Fruit fly (Drosophila melanogaster) whole organism, embryonic: ENCODE data around the gene CG3104.

Experiments
- Bteb2 ChIP-seq: fragments of 200-800 bp; sonication (Bioruptor generic); optimal IDR thresholded peaks from 2 replicates; lab custom pipeline; 2016; ENCODE audit warnings: missing biosample characterization, missing genetic modification characterization
- CG10366 ChIP-seq: fragments of 200-800 bp; sonication (Bioruptor generic); IDR thresholded peaks from 2 replicates; pipeline ENCODE4 v1.3.6; 2022; ENCODE audit warnings: missing biosample characterization, missing genetic modification characterization
- CG11695 ChIP-seq: fragments of 200-800 bp; sonication (Bioruptor generic); IDR thresholded peaks from 3 replicates; pipeline ENCODE4 v1.3.6; 2022; ENCODE audit warnings: missing biosample characterization, missing genetic modification characterization
- CG11696 ChIP-seq: fragments of 200-800 bp; sonication (Bioruptor generic); IDR thresholded peaks from 2 replicates; pipeline ENCODE4 v1.3.6; 2022; ENCODE audit warnings: missing biosample characterization, missing genetic modification characterization
- CG12659 ChIP-seq: fragments of 200-800 bp; sonication (Bioruptor generic); optimal IDR thresholded peaks from 3 replicates; lab custom pipeline; 2017; ENCODE audit warnings: mild to moderate bottlenecking, missing biosample characterization, missing genetic modification reagents, missing genetic modification characterization
- CG12769 ChIP-seq: fragments of 200-800 bp; sonication (Bioruptor generic); optimal IDR thresholded peaks from 2 replicates; lab custom pipeline; 2019; ENCODE audit warnings: missing biosample characterization, mild to moderate bottlenecking, missing genetic modification characterization, moderate library complexity
- CG13775 ChIP-seq: fragments of 200-800 bp; sonication (Bioruptor generic); optimal IDR thresholded peaks from 3 replicates; lab custom pipeline; 2017; ENCODE audit warnings: missing biosample characterization, mild to moderate bottlenecking, missing genetic modification characterization
- CG15601 ChIP-seq: fragments of 200-800 bp; sonication (Bioruptor generic); optimal IDR thresholded peaks from 3 replicates; lab custom pipeline; 2019; ENCODE audit warnings: missing biosample characterization, mild to moderate bottlenecking, missing genetic modification characterization, moderate library complexity
- CG17612 ChIP-seq: fragments of 200-800 bp; sonication (Bioruptor generic); IDR thresholded peaks from 2 replicates; pipeline ENCODE4 v1.3.6; 2022; ENCODE audit warnings: missing biosample characterization, missing genetic modification characterization
- CG18476 ChIP-seq: fragments of 200-800 bp; sonication (Bioruptor generic); optimal IDR thresholded peaks from 2 replicates; lab custom pipeline; 2016; ENCODE audit warnings: missing biosample characterization, mild to moderate bottlenecking, missing genetic modification characterization
- CG18764 ChIP-seq: fragments of 200-800 bp; sonication (Bioruptor generic); optimal IDR thresholded peaks from 3 replicates; lab custom pipeline; 2016; ENCODE audit warnings: missing biosample characterization, missing genetic modification characterization
- CG2116 ChIP-seq: fragments of 200-800 bp; sonication (Bioruptor generic); optimal IDR thresholded peaks from 3 replicates; lab custom pipeline; 2018; ENCODE audit warnings: missing biosample characterization, mild to moderate bottlenecking, missing genetic modification characterization
- CG2875 ChIP-seq: fragments of 200-800 bp; sonication (Bioruptor generic); optimal IDR thresholded peaks from 2 replicates; lab custom pipeline; 2017; ENCODE audit warnings: missing biosample characterization, mild to moderate bottlenecking, missing genetic modification characterization, missing genetic modification reagents
- CG32767 ChIP-seq: fragments of 200-800 bp; sonication (Bioruptor generic); IDR thresholded peaks from 2 replicates; pipeline ENCODE4 v1.3.6; 2022; ENCODE audit warnings: missing biosample characterization, missing genetic modification characterization
- CG32772 ChIP-seq: fragments of 200-800 bp; sonication (Bioruptor generic); IDR thresholded peaks from 2 replicates; pipeline ENCODE4 v1.3.6; 2022; ENCODE audit warnings: missing biosample characterization, missing genetic modification characterization
- CG3726 ChIP-seq: fragments of 200-800 bp; sonication (Bioruptor generic); IDR thresholded peaks from 3 replicates; pipeline ENCODE4, ENCODE4 v1.3.6; 2022; ENCODE audit warnings: missing biosample characterization, missing genetic modification characterization
- CG4730 ChIP-seq: fragments of 200-800 bp; sonication (Bioruptor generic); IDR thresholded peaks from 2 replicates; pipeline ENCODE4 v1.3.6; 2022; ENCODE audit warnings: missing biosample characterization, missing genetic modification characterization
- CG6272 ChIP-seq: fragments of 200-800 bp; sonication (Bioruptor generic); IDR thresholded peaks from 2 replicates; pipeline ENCODE4 v1.3.6; 2022; ENCODE audit warnings: missing biosample characterization, missing genetic modification characterization
- CG8290 ChIP-seq, 3 experiments: fragments of 200-800 bp; sonication (Bioruptor generic); optimal IDR thresholded peaks; 2 replicates each; lab custom pipeline; 2016 to 2019; ENCODE audit warnings: missing biosample characterization in 3 of 3, missing genetic modification characterization in 3 of 3, mild to moderate bottlenecking in 2 of 3, moderate library complexity in 1 of 3
- CG9817 ChIP-seq: fragments of 200-800 bp; sonication (Bioruptor generic); optimal IDR thresholded peaks from 2 replicates; lab custom pipeline; 2018; ENCODE audit warnings: missing biosample characterization, mild to moderate bottlenecking, missing genetic modification characterization, moderate library complexity
- ERR ChIP-seq: fragments of 200-800 bp; sonication (Bioruptor generic); optimal IDR thresholded peaks from 2 replicates; lab custom pipeline; 2016; ENCODE audit warnings: missing biosample characterization, missing genetic modification characterization
- Elba2 ChIP-seq: fragments of 200-800 bp; sonication (Bioruptor generic); optimal IDR thresholded peaks from 3 replicates; lab custom pipeline; 2016; ENCODE audit warnings: missing biosample characterization, missing genetic modification characterization
- Gug ChIP-seq: fragments of 200-800 bp; sonication (Bioruptor generic); IDR thresholded peaks from 4 replicates; pipeline ENCODE4 v1.3.6; 2022; ENCODE audit warnings: missing biosample characterization, missing genetic modification characterization
- HLH4C ChIP-seq: fragments of 200-800 bp; sonication (Bioruptor generic); IDR thresholded peaks from 3 replicates; pipeline ENCODE4 v1.3.6; 2022; ENCODE audit warnings: missing biosample characterization, missing genetic modification characterization; ENCODE audit not compliant: partially characterized antibody
- HLH54F ChIP-seq: fragments of 200-800 bp; sonication (Bioruptor generic); optimal IDR thresholded peaks from 3 replicates; lab custom pipeline; 2016; ENCODE audit warnings: missing biosample characterization, missing genetic modification characterization
- HmgD ChIP-seq: fragments of 200-800 bp; sonication (Bioruptor generic); optimal IDR thresholded peaks from 3 replicates; lab custom pipeline; 2016; ENCODE audit warnings: missing biosample characterization, missing genetic modification characterization
- Jarid2 ChIP-seq: fragments of 200-800 bp; sonication (Bioruptor generic); optimal IDR thresholded peaks from 3 replicates; lab custom pipeline; 2017; ENCODE audit warnings: mild to moderate bottlenecking, missing biosample characterization, missing genetic modification reagents, missing genetic modification characterization
- Kr ChIP-seq: fragments of 200-800 bp; sonication (Bioruptor generic); optimal IDR thresholded peaks from 2 replicates; lab custom pipeline; 2017; ENCODE audit warnings: missing biosample characterization, mild to moderate bottlenecking, missing genetic modification characterization
- MESR4 ChIP-seq: fragments of 200-800 bp; sonication (Bioruptor generic); optimal IDR thresholded peaks from 2 replicates; lab custom pipeline; 2018; ENCODE audit warnings: missing biosample characterization, mild to moderate bottlenecking, missing genetic modification characterization, moderate library complexity
- Meics ChIP-seq: fragments of 200-800 bp; sonication (Bioruptor generic); optimal IDR thresholded peaks from 2 replicates; lab custom pipeline; 2017; ENCODE audit warnings: missing biosample characterization, mild to moderate bottlenecking, missing genetic modification characterization
- NfI ChIP-seq: fragments of 200-800 bp; sonication (Bioruptor generic); optimal IDR thresholded peaks from 3 replicates; lab custom pipeline; 2018; ENCODE audit warnings: missing biosample characterization, mild to moderate bottlenecking, missing genetic modification characterization, moderate library complexity
- Sry-β ChIP-seq: fragments of 200-800 bp; sonication (Bioruptor generic); optimal IDR thresholded peaks from 2 replicates; lab custom pipeline; 2018; ENCODE audit warnings: missing biosample characterization, mild to moderate bottlenecking, missing genetic modification characterization, moderate library complexity
- Stat92E ChIP-seq, 3 experiments: fragments of >200 bp in 2 of 3; fragments of 200-800 bp in 1 of 3; sonication (Bioruptor generic) in 1 of 3; optimal IDR thresholded peaks; 2 replicates each; lab custom pipeline; 2017 to 2019; ENCODE audit warnings: missing biosample characterization in 3 of 3, missing genetic modification characterization in 3 of 3, mild to moderate bottlenecking in 1 of 3, moderate library complexity in 1 of 3
- ara ChIP-seq: fragments of 200-800 bp; sonication (Bioruptor generic); IDR thresholded peaks from 2 replicates; pipeline ENCODE4 v1.3.6; 2022; ENCODE audit warnings: missing biosample characterization, missing genetic modification characterization
- bbx ChIP-seq: fragments of 200-800 bp; sonication (Bioruptor generic); IDR thresholded peaks from 2 replicates; pipeline ENCODE4 v1.3.6; 2022; ENCODE audit warnings: missing biosample characterization, missing genetic modification characterization; ENCODE audit not compliant: partially characterized antibody
- br ChIP-seq: fragments of >200 bp; optimal IDR thresholded peaks from 2 replicates; lab custom pipeline; 2017
- bsh ChIP-seq, 2 experiments: fragments of 200-800 bp; sonication (Bioruptor generic); optimal IDR thresholded peaks; 2 replicates each; lab custom pipeline; 2017 to 2018; ENCODE audit warnings: mild to moderate bottlenecking in 2 of 2, missing biosample characterization in 2 of 2, missing genetic modification characterization in 2 of 2, moderate library complexity in 1 of 2
- caup ChIP-seq: fragments of 200-800 bp; sonication (Bioruptor generic); optimal IDR thresholded peaks from 3 replicates; lab custom pipeline; 2017; ENCODE audit warnings: missing biosample characterization, mild to moderate bottlenecking, missing genetic modification characterization, moderate library complexity; ENCODE audit not compliant: severe bottlenecking
- dati ChIP-seq: fragments of 200-800 bp; sonication (Bioruptor generic); IDR thresholded peaks from 2 replicates; pipeline ENCODE4 v1.3.6; 2022; ENCODE audit warnings: missing biosample characterization, missing genetic modification characterization
- exex ChIP-seq: fragments of 200-800 bp; sonication (Bioruptor generic); optimal IDR thresholded peaks from 4 replicates; lab custom pipeline; 2018; ENCODE audit warnings: missing biosample characterization, mild to moderate bottlenecking, missing genetic modification characterization, moderate library complexity
- hth ChIP-seq: fragments of >200 bp; optimal IDR thresholded peaks from 2 replicates; lab custom pipeline; 2017; ENCODE audit warnings: inconsistent platforms
- lbe ChIP-seq: fragments of 200-800 bp; sonication (Bioruptor generic); optimal IDR thresholded peaks from 2 replicates; lab custom pipeline; 2016; ENCODE audit warnings: missing biosample characterization, mild to moderate bottlenecking, missing genetic modification characterization
- mirr ChIP-seq: fragments of 200-800 bp; sonication (Bioruptor generic); optimal IDR thresholded peaks from 3 replicates; lab custom pipeline; 2018; ENCODE audit warnings: missing biosample characterization, mild to moderate bottlenecking, missing genetic modification characterization
- psq ChIP-seq: fragments of 200-800 bp; sonication (Bioruptor generic); optimal IDR thresholded peaks from 2 replicates; lab custom pipeline; 2017; ENCODE audit warnings: missing biosample characterization, missing genetic modification characterization
- sens ChIP-seq: fragments of 200-800 bp; sonication (Bioruptor generic); peaks from one replicate; lab custom pipeline; 2016; ENCODE audit warnings: missing biosample characterization, missing genetic modification characterization
- seq ChIP-seq: fragments of 200-800 bp; sonication (Bioruptor generic); IDR thresholded peaks from 2 replicates; pipeline ENCODE4 v1.3.6; 2022; ENCODE audit warnings: missing biosample characterization, missing genetic modification characterization
- sisA ChIP-seq: fragments of 200-800 bp; sonication (Bioruptor generic); IDR thresholded peaks from 2 replicates; pipeline ENCODE4 v1.3.6; 2022; ENCODE audit warnings: missing biosample characterization, missing genetic modification characterization
- sqz ChIP-seq: fragments of 200-800 bp; sonication (Bioruptor generic); optimal IDR thresholded peaks from 3 replicates; lab custom pipeline; 2018; ENCODE audit warnings: missing biosample characterization, mild to moderate bottlenecking, missing genetic modification characterization
- yki ChIP-seq: fragments of >200 bp; optimal IDR thresholded peaks from 3 replicates; lab custom pipeline; 2018

CG3104 gene

DNA sequence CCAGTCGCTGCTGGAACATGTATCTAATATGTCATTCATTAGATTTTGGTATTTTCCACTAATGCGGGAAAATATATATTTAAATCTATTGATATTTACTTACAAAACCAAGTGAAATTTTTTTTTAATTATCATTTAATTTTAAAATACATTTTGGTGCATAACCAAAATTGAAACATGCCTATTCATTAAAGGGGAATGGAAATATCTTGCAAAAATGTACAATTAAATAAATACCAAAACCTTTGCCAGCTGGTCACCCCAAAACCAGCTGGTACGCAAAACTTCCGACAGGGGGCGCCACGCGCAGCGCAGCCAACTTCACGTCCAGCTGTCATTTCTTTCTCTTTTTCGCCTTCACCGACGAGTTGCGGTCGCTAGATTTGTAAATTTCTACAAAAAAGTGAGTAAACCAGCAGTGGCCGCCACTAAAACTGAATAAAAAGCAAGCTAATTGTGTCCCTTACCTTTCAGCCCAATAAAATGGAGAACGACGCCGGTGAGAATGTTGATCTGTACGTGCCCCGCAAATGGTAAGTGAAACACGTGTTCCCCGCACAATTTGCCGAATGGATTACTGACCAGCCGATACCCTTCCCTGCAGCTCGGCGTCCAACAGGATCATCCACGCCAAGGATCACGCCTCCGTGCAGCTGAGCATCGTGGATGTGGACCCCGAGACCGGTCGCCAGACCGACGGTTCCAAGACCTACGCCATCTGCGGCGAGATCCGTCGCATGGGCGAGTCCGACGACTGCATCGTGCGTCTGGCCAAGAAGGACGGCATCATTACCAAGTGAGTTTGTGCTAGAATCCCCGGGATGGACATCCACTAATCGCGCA, at the start of gene CG3104, which contains the start of gene RpS21 (continued):
- TF ChIP-seq CG10366 (peak; percentile 88), CG15601 (tag; lab: Kevin White, UChicago) (peak; percentile 87), CG6272 (peak; percentile 68), CG12659 (GFP tag; lab: Kevin White, UChicago) (peak; percentile 96), CG12769 (tag; lab: Kevin White, UChicago) (peak; percentile 38), Sry-β (GFP tag; lab: Kevin White, UChicago) (peak; percentile 30), CG32772 (GFP tag; lab: Robert Waterston, UW) (peak; percentile 88), CG17612 (GFP tag; lab: Robert Waterston, UW) (peak; percentile 66), bbx (0 out of 2 replicates have a peak, but pooled peaks have one; percentile 22), CG13775 (GFP tag; lab: Kevin White, UChicago) (peak; percentile 93), Meics (GFP tag; lab: Kevin White, UChicago) (peak; percentile 92), yki (lab: Kevin White, UChicago) (no peak), HLH4C (GFP tag; lab: Robert Waterston, UW) (no peak), CG9817 (tag; lab: Kevin White, UChicago) (peak; percentile 86), sqz (GFP tag; lab: Kevin White, UChicago) (peak; percentile 84), NfI (GFP tag; lab: Kevin White, UChicago) (peak; percentile 93), CG2116 (peak; percentile 70), Gug (GFP tag; lab: Robert Waterston, UW) (peak; percentile 88), CG8290 (GFP tag; optimal IDR thresholded peaks at IDR 0.05; lab: Kevin White, UChicago) (peak; percentile 86), CG8290 (tag; optimal IDR thresholded peaks at IDR 0.05; lab: Kevin White, UChicago) (peak; percentile 85 to 92), sens (GFP tag; lab: Kevin White, UChicago) (peak; percentile 96), Jarid2 (GFP tag; lab: Kevin White, UChicago) (peak; percentile 74), CG18476 (GFP tag; lab: Kevin White, UChicago) (peak; percentile 68), CG3726 (GFP tag; lab: Robert Waterston, UW) (peak; percentile 79; the same call in 1 of the 3 replicates), ERR (GFP tag; lab: Kevin White, UChicago) (peak; percentile 55), CG18764 (peak; percentile 82), CG4730 (GFP tag; lab: Robert Waterston, UW) (peak; percentile 77), Elba2 (GFP tag; lab: Kevin White, UChicago) (no peak), hth (lab: Kevin White, UChicago) (no peak), lbe (GFP tag; lab: Kevin White, UChicago) (peak; percentile 58), CG2875 (GFP tag; lab: Kevin White, UChicago) (peak; percentile 77), CG11696 (GFP tag; lab: Robert Waterston, UW) (peak; percentile 66), br (lab: Kevin White, UChicago) (no peak), HLH54F (GFP tag; lab: Kevin White, UChicago) (peak; percentile 88), MESR4 (peak; percentile 98), CG11695 (no peak), Kr (GFP tag; lab: Kevin White, UChicago) (peak; percentile 39), CG32767 (peak; percentile 63; the same call in 1 of the 2 replicates), bsh (GFP tag; optimal IDR thresholded peaks at IDR 0.05; lab: Kevin White, UChicago) (peak; percentile 34 to 69), HmgD (GFP tag; lab: Kevin White, UChicago) (peak; percentile 61), Bteb2 (peak; percentile 75), exex (peak; percentile 29), seq (GFP tag; lab: Robert Waterston, UW) (no peak), Stat92E (GFP tag; optimal IDR thresholded peaks at IDR 0.05; lab: Kevin White, UChicago) (peak in 1 of 3 experiments; percentile 72), caup (GFP tag; lab: Kevin White, UChicago) (peak; percentile 94), psq (GFP tag; lab: Kevin White, UChicago) (peak; percentile 64), dati (GFP tag; lab: Robert Waterston, UW) (peak; percentile 75), mirr (GFP tag; lab: Kevin White, UChicago) (peak; percentile 89), ara (GFP tag; lab: Robert Waterston, UW) (peak; percentile 78), sisA (GFP tag; lab: Robert Waterston, UW) (peak; percentile 90)
